Worm (Caenorhabditis elegans) whole organism, early embryonic: ENCODE data around the gene F56B6.6.

Experiments
- F13C5.2 ChIP-seq: sonication (generic microtip); optimal IDR thresholded peaks from 2 replicates; lab custom pipeline; 2017; ENCODE audit warnings: mild to moderate bottlenecking, missing genetic modification characterization, inconsistent platforms, missing compliant biosample characterization
- ama-1 ChIP-seq: fragments of 150-350 bp; optimal IDR thresholded peaks from 2 replicates; lab custom pipeline; 2014
- ceh-13 ChIP-seq: fragments of 200-800 bp; sonication (Bioruptor generic); optimal IDR thresholded peaks from 2 replicates; lab custom pipeline; 2018; ENCODE audit warnings: mild to moderate bottlenecking, missing genetic modification characterization, missing compliant biosample characterization
- ceh-36 ChIP-seq: sonication (generic microtip); optimal IDR thresholded peaks from 2 replicates; lab custom pipeline; 2016; ENCODE audit warnings: missing genetic modification characterization, inconsistent platforms, missing compliant biosample characterization
- ets-7 ChIP-seq: sonication (generic microtip); optimal IDR thresholded peaks from 2 replicates; lab custom pipeline; 2016; ENCODE audit warnings: missing genotype, missing genetic modification characterization, missing compliant biosample characterization
- hmg-4 ChIP-seq: fragments of 200-800 bp; sonication (Bioruptor generic); optimal IDR thresholded peaks from 2 replicates; lab custom pipeline; 2018; ENCODE audit warnings: mild to moderate bottlenecking, missing genetic modification characterization, missing compliant biosample characterization
- hnd-1 ChIP-seq: sonication (generic microtip); optimal IDR thresholded peaks from 2 replicates; lab custom pipeline; 2016; ENCODE audit warnings: missing genetic modification characterization, missing compliant biosample characterization
- sea-1 ChIP-seq: fragments of 200-800 bp; sonication (Bioruptor generic); conservative IDR thresholded peaks from 2 replicates; pipeline ENCODE4 v1.3.6; 2022; ENCODE audit warnings: missing genetic modification characterization, missing compliant biosample characterization
- tbx-37 ChIP-seq: fragments of 200-800 bp; sonication (Bioruptor generic); conservative IDR thresholded peaks from 2 replicates; pipeline ENCODE4 v1.3.6; 2022; ENCODE audit warnings: missing genetic modification reagents, missing genetic modification characterization, missing compliant biosample characterization
- tra-4 ChIP-seq: sonication (generic microtip); optimal IDR thresholded peaks from 2 replicates; lab custom pipeline; 2017; ENCODE audit warnings: missing genetic modification characterization, missing compliant biosample characterization

- TF ChIP-seq ceh-36, result no peak
- no peak for TF ChIP-seq ama-1 (lab: Kevin White, UChicago)
- TF ChIP-seq F13C5.2 (tag; lab: Kevin White, UChicago), result no peak
- TF ChIP-seq hmg-4 (GFP tag; lab: Kevin White, UChicago), result no peak
- TF ChIP-seq tra-4, result no peak
- TF ChIP-seq sea-1 (GFP tag; lab: Robert Waterston, UW), result no peak
- TF ChIP-seq tbx-37 (GFP tag; lab: Robert Waterston, UW), result no peak
- no peak for TF ChIP-seq hnd-1 (tag; lab: Kevin White, UChicago)
- no peak for TF ChIP-seq ets-7
- TF ChIP-seq ceh-13 (GFP tag; lab: Kevin White, UChicago), result no peak
These were observed 20.1 kb upstream of the F56B6.6 start for ce11 chrX:3552948-3553347.
